Fruit fly (Drosophila melanogaster) whole organism, pupa: ENCODE results near the gene CG4822.
A peak's percentile ranks its signal among the peaks of the same experiment; 100 is the strongest.

Experiments used
- CG10348 ChIP-seq: fragments of 200-800 bp; sonication (Bioruptor generic); IDR thresholded peaks from 2 replicates; pipeline ENCODE4 v1.3.6; 2022; ENCODE audit warnings: missing biosample characterization, missing genetic modification characterization
- CG12605 ChIP-seq: fragments of 200-800 bp; sonication (Bioruptor generic); IDR thresholded peaks from 2 replicates; pipeline ENCODE4 v1.3.6; 2022; ENCODE audit warnings: missing biosample characterization, missing genetic modification characterization
- CG14655 ChIP-seq: fragments of 200-800 bp; sonication (Bioruptor generic); optimal IDR thresholded peaks from 3 replicates; lab custom pipeline; 2017; ENCODE audit warnings: mild to moderate bottlenecking, missing biosample characterization, missing genetic modification reagents, missing genetic modification characterization
- CG32121 ChIP-seq: fragments of 200-800 bp; sonication (Bioruptor generic); IDR thresholded peaks from 2 replicates; pipeline ENCODE4 v1.3.6; 2022; ENCODE audit warnings: missing biosample characterization, missing genetic modification characterization
- CG4496 ChIP-seq: fragments of 200-800 bp; sonication (Bioruptor generic); IDR thresholded peaks from 3 replicates; pipeline ENCODE4 v1.3.6; 2022; ENCODE audit warnings: missing biosample characterization, missing genetic modification characterization
- CG8159 ChIP-seq: fragments of 200-800 bp; sonication (Bioruptor generic); optimal IDR thresholded peaks from 3 replicates; lab custom pipeline; 2018; ENCODE audit warnings: missing biosample characterization, mild to moderate bottlenecking, missing genetic modification characterization, moderate library complexity
- EcR ChIP-seq: fragments of 200-800 bp; sonication (Bioruptor generic); optimal IDR thresholded peaks from 3 replicates; lab custom pipeline; 2019; ENCODE audit warnings: missing biosample characterization, missing genetic modification characterization, mild to moderate bottlenecking, moderate library complexity, missing genetic modification reagents
- Snoo ChIP-seq: fragments of 200-800 bp; sonication (Bioruptor generic); optimal IDR thresholded peaks from 3 replicates; lab custom pipeline; 2017; ENCODE audit warnings: missing biosample characterization, mild to moderate bottlenecking, missing genetic modification characterization, inconsistent platforms
- rn ChIP-seq: fragments of 200-800 bp; sonication (Bioruptor generic); IDR thresholded peaks from 2 replicates; pipeline ENCODE4 v1.3.6; 2022; ENCODE audit warnings: missing biosample characterization, missing genetic modification characterization

dm6 chr2L:73760-74388 lies 47.7 kb downstream of the CG4822 start:
- peak; percentile 31 for TF ChIP-seq EcR
- TF ChIP-seq CG32121, result no peak
- TF ChIP-seq CG8159 (tag; lab: Kevin White, UChicago), result no peak
- TF ChIP-seq CG14655 (GFP tag; lab: Kevin White, UChicago), result no peak
- TF ChIP-seq rn (GFP tag; lab: Robert Waterston, UW), result no peak
- no peak for TF ChIP-seq CG4496 (GFP tag; lab: Robert Waterston, UW)
- no peak for TF ChIP-seq CG10348 (GFP tag; lab: Robert Waterston, UW)
- no peak for TF ChIP-seq CG12605
- TF ChIP-seq Snoo (tag; lab: Kevin White, UChicago), result no peak
